Worm (Caenorhabditis elegans) whole organism, L4 larva: ENCODE measurements around the gene mpz-6.

Source experiments
- aly-2 ChIP-seq: sonication (generic microtip); optimal IDR thresholded peaks from 2 replicates; lab custom pipeline; 2018; ENCODE audit warnings: missing biosample characterization, missing genetic modification characterization
- ama-1 ChIP-seq: fragments of 150-350 bp; optimal IDR thresholded peaks from 2 replicates; lab custom pipeline; 2014; ENCODE audit warnings: inconsistent platforms, mixed read lengths
- ceh-82 ChIP-seq: sonication (generic microtip); optimal IDR thresholded peaks from 2 replicates; lab custom pipeline; 2017; ENCODE audit warnings: missing biosample characterization, missing genetic modification characterization
- dve-1 ChIP-seq: sonication (generic microtip); optimal IDR thresholded peaks from 2 replicates; lab custom pipeline; 2017; ENCODE audit warnings: antibody characterized with exemption, mild to moderate bottlenecking, missing genetic modification characterization, missing compliant biosample characterization; ENCODE audit not compliant: insufficient read depth
- hmg-1.1 ChIP-seq: fragments of 200-800 bp; sonication (Bioruptor generic); IDR thresholded peaks from 2 replicates; pipeline ENCODE4 v1.3.6; 2022; ENCODE audit warnings: missing genetic modification reagents, missing genetic modification characterization, missing compliant biosample characterization
- lsy-2 ChIP-seq, 2 experiments: fragments of 150-350 bp in 1 of 2; sonication (generic microtip) in 1 of 2; optimal IDR thresholded peaks; 2 replicates each; lab custom pipeline; 2014 to 2017; ENCODE audit warnings: missing biosample characterization in 2 of 2, missing genetic modification characterization in 2 of 2
- nhr-10 ChIP-seq: fragments of 150-350 bp; optimal IDR thresholded peaks from 2 replicates; lab custom pipeline; 2014; ENCODE audit warnings: missing biosample characterization, missing genetic modification characterization
- nhr-11 ChIP-seq: fragments of 150-350 bp; optimal IDR thresholded peaks from 2 replicates; lab custom pipeline; 2014; ENCODE audit warnings: missing biosample characterization, missing genetic modification characterization
- nhr-237 ChIP-seq: sonication (generic microtip); optimal IDR thresholded peaks from 2 replicates; lab custom pipeline; 2017; ENCODE audit warnings: missing biosample characterization, missing genetic modification characterization
- snpc-4 ChIP-seq: fragments of 150-350 bp; optimal IDR thresholded peaks from 2 replicates; lab custom pipeline; 2014; ENCODE audit warnings: missing biosample characterization, missing genetic modification characterization
- zfp-3 ChIP-seq: fragments of 200-800 bp; sonication (Bioruptor generic); conservative IDR thresholded peaks from 2 replicates; pipeline ENCODE4 v1.3.6; 2022; ENCODE audit warnings: missing genetic modification reagents, missing genetic modification characterization, missing compliant biosample characterization

DNA sequence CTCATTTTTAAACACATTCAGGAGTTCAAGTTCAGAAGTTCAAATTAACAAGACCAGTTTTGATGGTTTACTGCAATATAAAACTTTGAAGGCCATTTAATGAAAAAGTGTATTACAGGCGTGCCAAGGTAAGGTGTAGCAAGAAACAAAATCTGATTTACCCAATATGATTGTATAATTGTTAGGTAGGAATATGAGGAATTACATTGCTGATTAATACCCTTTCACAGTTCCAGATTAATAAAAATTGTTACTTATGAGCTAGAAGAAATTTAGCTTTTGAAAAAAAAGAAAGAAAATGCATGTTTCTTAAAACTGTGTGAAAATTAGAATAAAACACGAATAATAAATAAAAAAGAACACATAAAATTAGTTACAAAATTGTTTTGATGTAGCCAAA is 26.7 kb upstream of the mpz-6 start, which contains the start of gene kin-15:
- TF ChIP-seq lsy-2 (tag; optimal IDR thresholded peaks at IDR 0.05; lab: Kevin White, UChicago) (no peak), zfp-3 (GFP tag; lab: Robert Waterston, UW) (no peak), ama-1 (no peak), ceh-82 (tag; lab: Kevin White, UChicago) (no peak), nhr-237 (tag; lab: Kevin White, UChicago) (no peak), nhr-10 (tag; lab: Kevin White, UChicago) (no peak), dve-1 (tag; lab: Kevin White, UChicago) (no peak), hmg-1.1 (GFP tag; lab: Robert Waterston, UW) (no peak), nhr-11 (no peak), snpc-4 (tag; lab: Kevin White, UChicago) (no peak), aly-2 (tag; lab: Kevin White, UChicago) (no peak)
